Worm (Caenorhabditis elegans): ENCODE results near the gene C14C11.2.

ce11 chrV:5666036-5666729, 5.2 kb downstream of the C14C11.2 start, which contains the start of gene C14C11.7:
- TF ChIP-seq ref-1 (GFP tag; conservative IDR thresholded peaks at IDR 0.05) (no peak), tab-1 (GFP tag; IDR thresholded peaks at IDR 0.05) (no peak), flt-1 (GFP tag; IDR thresholded peaks at IDR 0.05) (no peak), cog-1 (tag; optimal IDR thresholded peaks at IDR 0.05) (no peak), T22C8.4 (GFP tag; IDR thresholded peaks at IDR 0.05) (no peak), med-1 (GFP tag; optimal IDR thresholded peaks at IDR 0.05; ENCODE audit: insufficient read depth) (no peak), klf-2 (GFP tag; conservative IDR thresholded peaks at IDR 0.05) (no peak)
